Worm (Caenorhabditis elegans): ENCODE results near the gene F13A7.11.

DNA sequence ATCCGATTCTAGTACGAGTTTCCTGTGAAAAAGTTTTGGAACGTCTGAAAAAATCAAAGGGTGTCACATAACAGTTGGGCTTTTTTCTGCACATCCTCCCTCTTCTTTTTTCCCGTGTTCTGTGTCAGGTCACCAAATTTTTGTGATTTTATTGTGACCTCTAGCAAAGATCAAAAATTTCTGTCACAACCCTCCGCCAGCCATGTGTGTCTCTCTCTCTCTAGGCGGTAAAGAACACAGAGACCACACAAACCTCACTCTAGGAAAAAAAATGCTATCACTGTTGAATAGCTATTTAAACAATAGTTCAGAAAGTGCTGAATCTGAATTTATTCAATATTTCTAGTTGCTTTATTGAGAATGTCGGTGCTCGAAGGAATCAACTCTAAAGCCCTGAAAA is 4.4 kb downstream of the F13A7.11 start, which contains the start of gene gst-44:
- TF ChIP-seq elt-3 (tag; optimal IDR thresholded peaks at IDR 0.05) (no peak), nhr-84 (tag; optimal IDR thresholded peaks at IDR 0.05) (no peak), nhr-85 (tag) (no peak), ceh-82 (tag; optimal IDR thresholded peaks at IDR 0.05) (no peak), ztf-4 (tag; optimal IDR thresholded peaks at IDR 0.05) (no peak), C16A3.4 (tag; optimal IDR thresholded peaks at IDR 0.05) (no peak)

Measured in whole organism, L1 larva.